Worm (Caenorhabditis elegans) whole organism, late embryonic: Measurements from ENCODE around the gene cpr-3.
A peak's percentile ranks its signal among the peaks of the same experiment; 100 is the strongest.

Experiments
- C38D4.7 ChIP-seq: fragments of 200-800 bp; sonication (Bioruptor generic); optimal IDR thresholded peaks from 2 replicates; lab custom pipeline; 2018; ENCODE audit warnings: mild to moderate bottlenecking, missing genetic modification characterization, moderate library complexity, missing compliant biosample characterization
- F13H6.1 ChIP-seq: sonication (generic microtip); optimal IDR thresholded peaks from 2 replicates; lab custom pipeline; 2016; ENCODE audit warnings: missing genetic modification characterization, missing compliant biosample characterization
- K02D7.2 ChIP-seq: sonication (generic microtip); optimal IDR thresholded peaks from 2 replicates; lab custom pipeline; 2017; ENCODE audit warnings: mild to moderate bottlenecking, missing genetic modification characterization, missing compliant biosample characterization
- T23F11.4 ChIP-seq: fragments of 200-800 bp; sonication (Bioruptor generic); optimal IDR thresholded peaks from 2 replicates; lab custom pipeline; 2018; ENCODE audit warnings: mild to moderate bottlenecking, missing genetic modification characterization, missing compliant biosample characterization
- ahr-1 ChIP-seq: sonication (generic microtip); optimal IDR thresholded peaks from 2 replicates; lab custom pipeline; 2016; ENCODE audit warnings: missing genetic modification characterization, missing compliant biosample characterization
- ceh-19 ChIP-seq: fragments of 200-800 bp; sonication (Bioruptor generic); optimal IDR thresholded peaks from 2 replicates; lab custom pipeline; 2018; ENCODE audit warnings: mild to moderate bottlenecking, missing genetic modification characterization, missing compliant biosample characterization
- ceh-24 ChIP-seq: sonication (generic microtip); optimal IDR thresholded peaks from 2 replicates; lab custom pipeline; 2016; ENCODE audit warnings: mild to moderate bottlenecking, missing genetic modification characterization, missing compliant biosample characterization
- ceh-30 ChIP-seq: fragments of 150-350 bp; optimal IDR thresholded peaks from 2 replicates; lab custom pipeline; 2014; ENCODE audit warnings: missing biosample characterization, missing genetic modification characterization
- ceh-34 ChIP-seq: sonication (generic microtip); optimal IDR thresholded peaks from 2 replicates; lab custom pipeline; 2016; ENCODE audit warnings: mild to moderate bottlenecking, missing genetic modification characterization, missing compliant biosample characterization
- ceh-9 ChIP-seq: sonication (generic microtip); optimal IDR thresholded peaks from 2 replicates; lab custom pipeline; 2016; ENCODE audit warnings: mild to moderate bottlenecking, missing genetic modification characterization, inconsistent platforms, missing compliant biosample characterization
- dmd-4 ChIP-seq: sonication (generic microtip); optimal IDR thresholded peaks from 2 replicates; lab custom pipeline; 2016; ENCODE audit warnings: borderline replicate concordance, missing genetic modification characterization, missing compliant biosample characterization
- elt-2 ChIP-seq: sonication (generic microtip); optimal IDR thresholded peaks from 2 replicates; lab custom pipeline; 2016; ENCODE audit warnings: missing genetic modification reagents, missing genetic modification characterization, missing compliant biosample characterization
- elt-4 ChIP-seq: sonication (generic microtip); optimal IDR thresholded peaks from 2 replicates; lab custom pipeline; 2016; ENCODE audit warnings: missing genetic modification characterization, missing compliant biosample characterization
- ets-4 ChIP-seq: sonication (generic microtip); optimal IDR thresholded peaks from 2 replicates; lab custom pipeline; 2016; ENCODE audit warnings: missing genetic modification characterization, missing compliant biosample characterization
- eyg-1 ChIP-seq: sonication (generic microtip); optimal IDR thresholded peaks from 2 replicates; lab custom pipeline; 2016; ENCODE audit warnings: missing genotype, missing genetic modification characterization, missing compliant biosample characterization
- fax-1 ChIP-seq: sonication (generic microtip); optimal IDR thresholded peaks from 2 replicates; lab custom pipeline; 2016; ENCODE audit warnings: missing genotype, missing genetic modification characterization, missing compliant biosample characterization
- fkh-6 ChIP-seq: sonication (generic microtip); optimal IDR thresholded peaks from 2 replicates; lab custom pipeline; 2016; ENCODE audit warnings: missing genetic modification characterization, missing compliant biosample characterization
- hlh-13 ChIP-seq: fragments of 200-800 bp; sonication (Bioruptor generic); optimal IDR thresholded peaks from 2 replicates; lab custom pipeline; 2018; ENCODE audit warnings: mild to moderate bottlenecking, missing genetic modification characterization, missing compliant biosample characterization
- hlh-30 ChIP-seq: sonication (generic microtip); optimal IDR thresholded peaks from 2 replicates; lab custom pipeline; 2017; ENCODE audit warnings: antibody characterized with exemption, missing genetic modification characterization, missing compliant biosample characterization; ENCODE audit not compliant: insufficient read depth
- hlh-8 ChIP-seq: sonication (generic microtip); optimal IDR thresholded peaks from 2 replicates; lab custom pipeline; 2016; ENCODE audit warnings: missing genotype, missing genetic modification characterization, missing compliant biosample characterization
- lin-11 ChIP-seq: fragments of 200-800 bp; sonication (Bioruptor generic); optimal IDR thresholded peaks from 2 replicates; lab custom pipeline; 2018; ENCODE audit warnings: mild to moderate bottlenecking, missing genetic modification characterization, missing compliant biosample characterization
- madf-2 ChIP-seq: sonication (generic microtip); optimal IDR thresholded peaks from 2 replicates; lab custom pipeline; 2017; ENCODE audit warnings: missing genetic modification characterization, missing compliant biosample characterization
- nhr-11 ChIP-seq: fragments of 150-350 bp; optimal IDR thresholded peaks from 2 replicates; lab custom pipeline; 2014; ENCODE audit warnings: missing biosample characterization, missing genetic modification characterization
- nhr-232 ChIP-seq: sonication (generic microtip); optimal IDR thresholded peaks from 2 replicates; lab custom pipeline; 2016; ENCODE audit warnings: missing genetic modification characterization, missing compliant biosample characterization
- npax-4 ChIP-seq: sonication (generic microtip); optimal IDR thresholded peaks from 2 replicates; lab custom pipeline; 2016; ENCODE audit warnings: missing genetic modification characterization, missing compliant biosample characterization
- pag-3 ChIP-seq: sonication (generic microtip); optimal IDR thresholded peaks from 2 replicates; lab custom pipeline; 2016; ENCODE audit warnings: missing compliant biosample characterization, missing genetic modification characterization, borderline replicate concordance
- pax-1 ChIP-seq: fragments of 150-350 bp; optimal IDR thresholded peaks from 2 replicates; lab custom pipeline; 2014; ENCODE audit warnings: missing biosample characterization, missing genetic modification characterization
- pha-2 ChIP-seq: sonication (generic microtip); optimal IDR thresholded peaks from 2 replicates; lab custom pipeline; 2017; ENCODE audit warnings: mild to moderate bottlenecking, missing genetic modification characterization, missing compliant biosample characterization
- sox-2 ChIP-seq: fragments of 200-800 bp; sonication (Bioruptor generic); IDR thresholded peaks from 2 replicates; pipeline ENCODE4 v1.3.6; 2022; ENCODE audit warnings: missing genetic modification reagents, missing genetic modification characterization, missing compliant biosample characterization
- sox-4 ChIP-seq: sonication (generic microtip); optimal IDR thresholded peaks from 2 replicates; lab custom pipeline; 2017; ENCODE audit warnings: mild to moderate bottlenecking, missing genetic modification characterization, inconsistent platforms, missing compliant biosample characterization
- syd-9 ChIP-seq: sonication (generic microtip); optimal IDR thresholded peaks from 2 replicates; lab custom pipeline; 2016; ENCODE audit warnings: mild to moderate bottlenecking, missing genetic modification characterization, moderate library complexity, missing compliant biosample characterization
- tbx-7 ChIP-seq: sonication (generic microtip); optimal IDR thresholded peaks from 2 replicates; lab custom pipeline; 2016; ENCODE audit warnings: missing genotype, missing genetic modification characterization, missing compliant biosample characterization
- ttx-3 ChIP-seq: sonication (generic microtip); optimal IDR thresholded peaks from 2 replicates; lab custom pipeline; 2016; ENCODE audit warnings: missing genetic modification reagents, missing genetic modification characterization, missing compliant biosample characterization
- unc-3 ChIP-seq, 2 experiments: fragments of 200-800 bp in 1 of 2; sonication (Bioruptor generic) in 1 of 2; sonication (generic microtip) in 1 of 2; conservative IDR thresholded peaks in 1 of 2; optimal IDR thresholded peaks in 1 of 2; 2 replicates each; pipeline versions ENCODE4 v1.3.6 to Lab custom; 2016 to 2022; ENCODE audit warnings: missing compliant biosample characterization in 2 of 2, missing genetic modification characterization in 2 of 2, missing genetic modification reagents in 1 of 2
- unc-55 ChIP-seq: sonication (generic microtip); optimal IDR thresholded peaks from 2 replicates; lab custom pipeline; 2017; ENCODE audit warnings: missing biosample characterization, missing genetic modification reagents, missing genetic modification characterization
- zip-5 ChIP-seq: sonication (generic microtip); optimal IDR thresholded peaks from 2 replicates; lab custom pipeline; 2016; ENCODE audit warnings: missing genetic modification characterization, missing compliant biosample characterization

cpr-3 gene

DNA sequence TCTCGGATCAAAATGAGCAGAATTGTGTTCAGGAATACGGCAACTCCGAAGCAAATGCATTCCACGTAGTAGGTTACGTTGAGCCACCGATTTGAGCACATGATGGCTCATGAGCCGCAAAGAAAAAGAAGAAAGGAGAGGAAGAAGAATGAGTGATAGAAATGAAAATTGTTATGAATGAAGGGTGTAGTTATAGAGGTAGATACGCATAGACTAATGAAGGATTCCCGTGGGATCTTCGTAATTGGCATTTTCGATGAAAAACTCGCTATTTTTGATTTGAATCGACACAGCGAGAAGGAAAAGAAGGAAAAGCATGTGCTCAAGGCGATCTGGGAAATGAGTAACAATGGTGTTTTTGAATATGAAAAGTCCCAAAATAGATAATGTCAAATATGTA is 4.6 kb downstream of the cpr-3 start, which contains the start of gene str-96:
Gene str-96, minus strand, starts transcription at position 101 of the 400 bp plus-strand sequence.
- TF ChIP-seq hlh-30 (tag; lab: Kevin White, UChicago), result no peak
- no peak for TF ChIP-seq ceh-24
- TF ChIP-seq ets-4 (tag; lab: Kevin White, UChicago), result no peak
- TF ChIP-seq ceh-19 (GFP tag; lab: Kevin White, UChicago), result no peak
- TF ChIP-seq syd-9 (tag; lab: Kevin White, UChicago), result no peak
- TF ChIP-seq, all 69 proteins: peak for 0

DNA sequence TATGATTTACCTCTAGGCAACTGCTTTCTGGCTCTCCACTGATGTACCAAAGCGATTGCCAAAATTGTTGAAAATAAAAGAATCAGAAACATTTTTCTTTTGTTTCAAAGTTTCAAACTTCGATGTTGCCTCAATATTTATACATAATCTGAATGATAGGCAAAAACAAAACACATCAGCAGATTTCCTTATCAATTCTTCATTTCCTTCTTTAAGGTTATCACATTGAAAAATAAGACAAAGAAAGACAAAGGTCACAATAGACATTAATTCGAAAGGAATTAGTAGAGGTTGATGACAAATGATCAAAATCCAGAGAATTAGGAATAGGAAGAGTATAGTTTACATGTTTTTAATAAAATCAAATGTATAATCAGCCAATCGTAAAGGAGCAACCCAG is 7.5 kb downstream of the cpr-3 start, which contains the start of gene cyp-34A2:
Gene cyp-34A2, minus strand, starts transcription at position 101 of the 400 bp plus-strand sequence.
- TF ChIP-seq ceh-24, result no peak
- TF ChIP-seq sox-4, result no peak
- no peak for TF ChIP-seq npax-4
- no peak for TF ChIP-seq tbx-7 (tag; lab: Kevin White, UChicago)
- TF ChIP-seq eyg-1 (tag; lab: Kevin White, UChicago), result no peak
- no peak for TF ChIP-seq ttx-3 (tag; lab: Kevin White, UChicago)
- no peak for TF ChIP-seq ceh-34 (tag; lab: Kevin White, UChicago)
- TF ChIP-seq unc-3 (GFP tag; conservative IDR thresholded peaks at IDR 0.05; lab: Robert Waterston, UW), result no peak
- no peak for TF ChIP-seq unc-3 (tag; optimal IDR thresholded peaks at IDR 0.05; lab: Kevin White, UChicago)

ce11 chrV:15287856-15288255 is 10.6 kb downstream of the cpr-3 start, which contains the start of gene cyp-34A1:
cyp-34A1 (minus strand) TSS chrV:15287956.
- TF ChIP-seq ahr-1 (tag; lab: Kevin White, UChicago) (no peak), K02D7.2 (tag; lab: Kevin White, UChicago) (no peak), unc-55 (no peak), ceh-34 (tag; lab: Kevin White, UChicago) (no peak), fkh-6 (tag; lab: Kevin White, UChicago) (no peak), hlh-13 (GFP tag; lab: Kevin White, UChicago) (no peak), sox-2 (no peak)

ce11 chrV:15285984-15286383 is 12.5 kb downstream of the cpr-3 start:
- TF ChIP-seq T23F11.4 (GFP tag; lab: Kevin White, UChicago) (no peak), elt-2 (tag; lab: Kevin White, UChicago) (peak; percentile 57), fax-1 (tag; lab: Kevin White, UChicago) (no peak), ahr-1 (tag; lab: Kevin White, UChicago) (no peak)

- TF ChIP-seq pax-1 (tag; lab: Kevin White, UChicago) (no peak), zip-5 (tag; lab: Kevin White, UChicago) (no peak), ceh-30 (tag; lab: Kevin White, UChicago) (no peak), ceh-19 (GFP tag; lab: Kevin White, UChicago) (no peak)
Measured at ce11 chrV:15281279-15281949, 17.1 kb downstream of the cpr-3 start, which contains the start of the genes srw-19 and srx-51. srw-19 (minus strand) TSS chrV:15281379. srx-51 (plus strand) TSS chrV:15281899.

- TF ChIP-seq lin-11 (tag; lab: Kevin White, UChicago), result no peak
- no peak for TF ChIP-seq pax-1 (tag; lab: Kevin White, UChicago)
- TF ChIP-seq nhr-232, result no peak
- no peak for TF ChIP-seq ceh-24
- no peak for TF ChIP-seq ceh-19 (GFP tag; lab: Kevin White, UChicago)
- no peak for TF ChIP-seq elt-4
- no peak for TF ChIP-seq pag-3 (tag; lab: Kevin White, UChicago)
- TF ChIP-seq syd-9 (tag; lab: Kevin White, UChicago), result no peak
- no peak for TF ChIP-seq T23F11.4 (GFP tag; lab: Kevin White, UChicago)
- TF ChIP-seq ahr-1 (tag; lab: Kevin White, UChicago), result no peak
- TF ChIP-seq madf-2, result no peak
- TF ChIP-seq C38D4.7, result no peak
- TF ChIP-seq F13H6.1, result no peak
- no peak for TF ChIP-seq pha-2
- TF ChIP-seq hlh-8, result no peak
- TF ChIP-seq fax-1 (tag; lab: Kevin White, UChicago), result no peak
- no peak for TF ChIP-seq dmd-4 (tag; lab: Kevin White, UChicago)
- TF ChIP-seq ceh-9 (tag; lab: Kevin White, UChicago), result no peak
- TF ChIP-seq ceh-30 (tag; lab: Kevin White, UChicago), result no peak
- TF ChIP-seq nhr-11, result no peak
Measured at ce11 chrV:15276915-15277314, 21.6 kb downstream of the cpr-3 start, which contains the start of gene srw-17. srw-17 (minus strand) TSS chrV:15277015.
